Worm (Caenorhabditis elegans): ENCODE measurements around the gene R10E8.1.
"Not testable (repeated sequence)": the region's sequence is repeated elsewhere in the genome, so short reads cannot be mapped to it uniquely, and the experiment has no call there.

R10E8.1 gene

DNA sequence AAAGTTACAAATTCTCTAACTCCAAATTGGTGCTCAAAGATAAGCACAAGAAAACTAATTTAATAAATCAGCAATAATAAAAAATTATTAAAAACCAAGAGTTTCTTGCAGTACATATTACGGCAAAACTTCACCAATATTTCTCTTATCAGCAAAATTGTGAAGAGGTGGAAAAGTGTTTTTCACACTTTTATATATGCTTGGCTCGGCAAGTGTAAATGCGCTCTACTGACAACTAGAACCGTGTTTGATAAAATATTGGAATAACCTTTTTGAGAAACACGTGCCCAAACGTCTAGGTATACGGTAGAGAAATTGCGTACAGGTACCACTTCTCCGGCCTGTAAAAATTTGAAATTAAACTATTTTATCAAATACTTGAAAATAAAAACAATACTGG, 10.9 kb downstream of the R10E8.1 start, which contains the start of gene R10E8.8:
TSS of gene R10E8.8 (minus strand) at position 343 of the 400 bp plus-strand sequence.
- TF ChIP-seq unc-62 (GFP tag; optimal IDR thresholded peaks at IDR 0.05): no peak

DNA sequence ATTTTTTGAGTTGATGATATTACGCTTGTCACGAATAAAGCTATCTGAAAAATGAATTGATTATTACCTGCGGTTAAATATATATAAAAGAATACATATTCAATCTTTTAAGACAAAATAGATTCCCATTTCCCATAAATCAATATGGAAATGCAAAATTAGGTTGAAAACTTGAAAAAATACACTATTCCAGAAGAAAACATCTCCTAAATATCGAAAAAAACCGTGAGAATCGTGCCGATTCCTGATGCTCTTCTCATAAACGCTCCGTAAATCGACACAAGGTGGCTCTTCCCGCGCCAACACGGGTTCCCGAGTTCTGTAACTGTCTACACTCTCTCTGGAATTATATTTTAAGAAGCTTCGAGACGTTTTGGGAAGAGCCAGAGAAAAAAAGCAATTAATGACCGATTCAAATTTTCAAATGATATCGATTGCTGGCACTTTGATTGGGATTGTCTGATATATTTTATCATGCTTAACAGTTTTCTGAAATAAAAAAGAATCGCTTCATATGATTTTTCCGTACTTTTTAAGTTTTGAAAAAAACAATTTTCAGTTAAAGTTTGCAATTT, 15.4 kb downstream of the R10E8.1 start, which contains the start of gene R10E8.3:
TSS of gene R10E8.3 (minus strand) at position 51 of the 575 bp plus-strand sequence.
- TF ChIP-seq unc-62 (GFP tag; optimal IDR thresholded peaks at IDR 0.05): no peak

DNA sequence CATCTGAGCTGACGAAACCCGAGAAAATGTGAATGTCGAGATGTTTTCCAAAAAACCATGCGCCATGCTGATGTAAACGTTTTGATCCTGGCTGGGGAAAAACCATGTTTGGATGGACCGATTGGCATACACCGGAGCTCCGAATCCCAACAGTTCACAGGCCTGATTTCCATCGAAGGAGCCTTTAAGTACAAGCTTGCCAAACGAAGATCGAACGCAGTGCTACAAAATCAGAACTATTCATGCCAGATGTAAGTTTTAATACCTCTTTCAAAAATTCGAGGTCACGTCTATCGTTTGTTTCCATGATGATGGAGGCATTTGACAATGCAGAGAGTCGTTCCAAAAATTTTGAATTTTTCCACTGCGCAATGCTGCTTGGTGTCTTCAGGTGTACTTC, 16.4 kb downstream of the R10E8.1 start:
- no peak for TF ChIP-seq unc-62 (GFP tag; optimal IDR thresholded peaks at IDR 0.05)

DNA sequence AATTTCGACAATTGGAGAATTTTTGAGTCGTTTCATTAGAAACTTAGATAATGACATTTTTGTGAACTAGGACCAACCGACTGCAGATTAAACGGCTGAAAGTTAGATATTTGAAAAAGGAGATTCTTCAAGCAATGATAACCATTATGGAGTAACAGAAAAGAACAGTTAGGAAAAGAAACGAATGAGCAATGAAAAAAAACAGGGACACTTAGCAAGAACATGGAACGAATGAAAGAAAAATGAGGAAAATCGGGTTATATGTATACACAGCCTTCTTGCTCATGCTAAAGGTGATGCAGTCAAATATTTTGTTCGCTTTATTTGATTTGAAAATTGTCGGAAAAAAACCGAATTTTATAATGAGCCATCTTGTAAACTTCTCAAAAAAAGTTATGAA, 27.9 kb downstream of the R10E8.1 start, which contains the start of gene F16H6.10:
TSS of gene F16H6.10 (minus strand) at position 101 of the 400 bp plus-strand sequence.
- TF ChIP-seq unc-62 (GFP tag; optimal IDR thresholded peaks at IDR 0.05): no peak

DNA sequence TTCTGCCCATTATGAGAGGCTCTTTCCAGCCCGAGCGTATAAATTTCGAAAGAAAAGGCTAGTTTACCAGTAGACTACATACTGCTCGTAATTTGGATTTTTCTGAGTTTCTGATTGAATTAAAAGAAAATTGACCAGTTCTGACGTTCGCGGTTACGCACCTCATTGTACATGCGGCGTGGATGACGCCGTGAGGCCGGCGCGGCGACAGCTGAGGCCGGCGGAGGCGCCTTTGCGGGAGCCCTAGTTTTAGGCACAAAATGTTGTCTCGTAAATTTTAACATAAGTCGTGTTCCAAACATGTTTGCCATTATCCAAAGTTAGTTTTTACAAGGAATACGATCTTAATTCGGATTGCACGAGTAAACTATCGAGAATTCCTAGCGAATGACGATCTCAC, 35.4 kb downstream of the R10E8.1 start, which contains the start of gene F16H6.9:
TSS of gene F16H6.9 (plus strand) at position 301 of the 400 bp plus-strand sequence.
- TF ChIP-seq unc-62 (GFP tag; optimal IDR thresholded peaks at IDR 0.05): not testable (repeated sequence)

DNA sequence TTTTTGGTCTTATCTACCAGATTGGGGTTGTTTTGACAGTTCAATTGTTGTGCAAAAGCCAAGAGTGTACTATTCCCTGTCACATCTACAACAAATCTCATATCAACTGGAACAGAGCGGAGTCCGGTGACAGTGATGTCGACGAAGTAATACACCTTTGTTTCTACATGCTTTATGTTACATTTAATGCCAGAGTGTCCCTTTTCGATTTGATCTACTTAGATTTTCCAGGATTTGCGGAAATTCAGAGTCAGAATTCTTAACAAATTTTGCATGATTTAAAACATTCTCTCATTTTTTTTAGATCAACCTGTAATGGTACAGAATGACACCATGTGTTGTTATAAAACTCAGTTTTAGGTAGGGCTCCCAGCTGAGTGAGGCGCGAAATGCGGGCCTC, 36.0 kb downstream of the R10E8.1 start, which contains the start of gene F16H6.8:
TSS of gene F16H6.8 (minus strand) at position 101 of the 400 bp plus-strand sequence.
- not testable (repeated sequence) for TF ChIP-seq unc-62 (GFP tag; optimal IDR thresholded peaks at IDR 0.05)

DNA sequence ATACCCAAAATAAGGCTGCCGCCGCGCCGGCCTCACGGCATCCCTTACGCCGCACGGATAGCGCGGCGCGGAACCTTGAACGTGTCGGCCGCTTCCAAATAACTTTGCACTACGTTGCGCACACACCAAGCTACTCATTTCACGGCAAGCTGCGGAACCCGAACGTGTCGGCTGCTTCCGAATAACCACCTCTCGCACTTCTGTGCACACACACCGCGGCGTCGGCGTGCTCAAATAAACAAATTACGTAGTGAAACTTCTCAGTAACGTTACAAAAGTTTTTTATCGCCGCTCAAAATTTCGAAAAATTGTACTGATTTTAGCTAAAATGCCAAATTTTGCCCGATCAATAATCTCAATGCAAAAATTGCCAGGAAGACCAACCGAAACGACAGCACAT, 39.4 kb downstream of the R10E8.1 start:
- no peak for TF ChIP-seq unc-62 (GFP tag; optimal IDR thresholded peaks at IDR 0.05)

DNA sequence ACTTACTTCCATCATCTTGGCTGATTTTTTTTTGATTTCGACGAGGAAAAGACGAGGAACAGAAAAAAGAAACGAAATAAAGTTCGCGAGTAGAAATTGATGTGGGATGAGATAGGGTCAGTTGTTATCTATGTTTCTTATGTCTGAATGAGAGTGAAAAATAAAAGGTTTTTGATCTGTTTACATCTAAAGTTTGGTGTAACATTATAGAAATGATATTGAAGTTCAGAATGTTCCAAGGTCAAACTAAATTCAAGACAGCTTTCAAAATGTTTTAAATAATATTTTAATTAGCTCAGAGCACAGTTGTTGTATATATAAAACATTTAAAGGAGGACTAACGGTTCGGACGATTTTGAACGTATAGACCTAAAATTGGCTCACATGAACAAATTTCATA, 43.1 kb downstream of the R10E8.1 start, which contains the start of gene F16H6.7:
TSS of gene F16H6.7 (minus strand) at position 101 of the 400 bp plus-strand sequence.
- no peak for TF ChIP-seq unc-62 (GFP tag; optimal IDR thresholded peaks at IDR 0.05)

DNA sequence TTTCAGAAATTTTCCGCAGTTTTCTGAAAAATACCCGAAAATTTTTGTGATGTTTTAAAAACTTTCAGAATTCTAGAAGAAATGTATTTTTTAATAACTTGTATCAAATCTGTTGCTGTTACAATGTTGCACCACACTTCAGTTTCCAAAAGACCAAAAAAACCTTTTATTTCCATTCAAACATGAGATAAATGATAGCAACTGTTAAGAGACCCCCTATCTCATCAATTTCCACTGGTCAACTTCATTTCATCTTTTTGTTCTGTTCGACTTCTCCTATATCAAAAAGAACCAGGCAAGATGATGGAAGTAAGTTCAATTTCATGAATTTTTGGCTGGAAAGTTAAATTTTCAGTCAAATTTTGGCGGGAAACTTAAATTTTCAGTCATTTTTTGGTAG, 53.8 kb downstream of the R10E8.1 start, which contains the start of gene F16H6.4:
TSS of gene F16H6.4 (plus strand) at position 301 of the 400 bp plus-strand sequence.
- no peak for TF ChIP-seq unc-62 (GFP tag; optimal IDR thresholded peaks at IDR 0.05)

DNA sequence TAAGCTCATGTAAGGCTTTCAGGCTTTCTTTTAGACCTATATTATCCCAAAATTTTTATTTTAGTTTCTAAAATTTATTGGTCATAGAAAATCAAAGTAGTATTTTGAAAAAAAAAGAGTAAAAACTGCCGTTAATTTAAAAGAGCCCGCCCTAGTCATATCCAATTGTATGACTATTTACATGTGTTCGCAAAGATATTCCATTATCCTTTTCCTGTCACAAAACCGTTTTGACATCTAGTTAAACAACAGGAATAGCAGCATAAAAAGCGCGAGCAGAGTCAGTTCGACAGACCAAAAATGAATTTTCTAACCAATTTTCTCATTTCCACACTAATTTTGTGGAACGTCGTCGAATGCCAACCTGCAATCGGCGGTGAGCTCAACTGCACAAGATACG, 57.2 kb downstream of the R10E8.1 start, which contains the start of gene F16H6.3:
TSS of gene F16H6.3 (plus strand) at position 301 of the 400 bp plus-strand sequence.
- TF ChIP-seq unc-62 (GFP tag; optimal IDR thresholded peaks at IDR 0.05): no peak

Measured in whole organism, dauer.